Worm (Caenorhabditis elegans): ENCODE measurements around the gene C03A7.13.
A peak's percentile ranks its signal among the peaks of the same experiment; 100 is the strongest.

Gene C03A7.13

ce11 chrV:5137919-5138318 is 54.4 kb downstream of the C03A7.13 start, which contains the start of gene F14F9.3 (continued):
- no peak for TF ChIP-seq tbp1 (GFP tag; optimal IDR thresholded peaks at IDR 0.05)
- TF ChIP-seq nhr-90 (tag; optimal IDR thresholded peaks at IDR 0.05), result no peak
- TF ChIP-seq ets-4 (GFP tag; optimal IDR thresholded peaks at IDR 0.05), result no peak
- no peak for TF ChIP-seq unc-130 (GFP tag; optimal IDR thresholded peaks at IDR 0.05)
- TF ChIP-seq attf-5 (GFP tag; optimal IDR thresholded peaks at IDR 0.05), result no peak

- TF ChIP-seq rec-8 (tag; optimal IDR thresholded peaks at IDR 0.05), result no peak
Measured at ce11 chrV:5132441-5132840, 59.9 kb downstream of the C03A7.13 start, which contains the start of gene F14F9.4. F14F9.4 (plus strand) TSS chrV:5132741.

ce11 chrV:5131380-5131779 is 61.0 kb downstream of the C03A7.13 start:
- TF ChIP-seq cebp-1 (GFP tag; IDR thresholded peaks at IDR 0.05) (peak; percentile 97), cebp-1 (tag; optimal IDR thresholded peaks at IDR 0.05) (peak; percentile 99), attf-5 (GFP tag; optimal IDR thresholded peaks at IDR 0.05) (peak; percentile 44), madf-10 (tag; optimal IDR thresholded peaks at IDR 0.05) (no peak)

ce11 chrV:5130018-5130417 is 62.3 kb downstream of the C03A7.13 start, which contains the start of gene F14F9.8:
F14F9.8 (plus strand) TSS chrV:5130318.
- TF ChIP-seq somi-1 (GFP tag; optimal IDR thresholded peaks at IDR 0.05) (no peak), B0035.1 (tag; optimal IDR thresholded peaks at IDR 0.05) (no peak), ZK185.1 (tag; optimal IDR thresholded peaks at IDR 0.05; ENCODE audit: poor library complexity, severe bottlenecking) (no peak)

Data from whole organism, young adult.